Comparison of ENCODE assay signal across 1 worm cellular context in genomic region chrIII:2869512-2869911, ce11.
TF ChIP-seq lines count a peak whose summit lies in the region.

No protein-coding gene starts in this region.

TF ChIP-seq in whole organism, L4 larva, 104 proteins besides CTCF, POLR2A, EP300 and RAD21 (continued from another document):
- TF ChIP-seq daf-16 (GFP tag; optimal IDR thresholded peaks at IDR 0.05; lab: Kevin White, UChicago) (no peak), daf-16 (tag; optimal IDR thresholded peaks at IDR 0.05; lab: Kevin White, UChicago) (peak; percentile 84), daf-12 (tag; optimal IDR thresholded peaks at IDR 0.05; lab: Kevin White, UChicago) (no peak), snpc-1.2 (GFP tag; IDR thresholded peaks at IDR 0.05; lab: Robert Waterston, UW) (no peak), R02D3.7 (tag; optimal IDR thresholded peaks at IDR 0.05; lab: Kevin White, UChicago) (no peak), ZK337.2 (GFP tag; IDR thresholded peaks at IDR 0.05; lab: Robert Waterston, UW) (no peak), nhr-6 (tag; optimal IDR thresholded peaks at IDR 0.05; lab: Kevin White, UChicago) (no peak), spr-3 (GFP tag; optimal IDR thresholded peaks at IDR 0.05; lab: Kevin White, UChicago) (no peak), mxl-2 (GFP tag; conservative IDR thresholded peaks at IDR 0.05; lab: Robert Waterston, UW) (no peak), T26A8.4 (GFP tag; IDR thresholded peaks at IDR 0.05; lab: Robert Waterston, UW) (no peak), nhr-28 (tag; optimal IDR thresholded peaks at IDR 0.05; lab: Kevin White, UChicago) (peak; percentile 85), lin-1 (GFP tag; IDR thresholded peaks at IDR 0.05; lab: Robert Waterston, UW) (no peak), mdl-1 (tag; optimal IDR thresholded peaks at IDR 0.05; lab: Kevin White, UChicago) (no peak), F26F4.8 (GFP tag; conservative IDR thresholded peaks at IDR 0.05; lab: Robert Waterston, UW) (no peak), mdt-29 (GFP tag; IDR thresholded peaks at IDR 0.05; lab: Robert Waterston, UW) (no peak), hlh-30 (tag; optimal IDR thresholded peaks at IDR 0.05; lab: Kevin White, UChicago; ENCODE audit: insufficient read depth) (no peak), lim-7 (GFP tag; IDR thresholded peaks at IDR 0.05; lab: Robert Waterston, UW) (no peak), ama-1 (optimal IDR thresholded peaks at IDR 0.05; lab: Kevin White, UChicago) (no peak), ztf-11 (tag; optimal IDR thresholded peaks at IDR 0.05; lab: Kevin White, UChicago) (no peak), ctbp-1 (GFP tag; IDR thresholded peaks at IDR 0.05; lab: Robert Waterston, UW) (no peak), nhr-111 (GFP tag; optimal IDR thresholded peaks at IDR 0.05; lab: Kevin White, UChicago) (no peak), F37D6.2 (tag; optimal IDR thresholded peaks at IDR 0.05; lab: Kevin White, UChicago) (no peak), lin-13 (GFP tag; optimal IDR thresholded peaks at IDR 0.05; lab: Kevin White, UChicago) (no peak), dpl-1 (GFP tag; optimal IDR thresholded peaks at IDR 0.05; lab: Kevin White, UChicago) (no peak), lin-38 (GFP tag; IDR thresholded peaks at IDR 0.05; lab: Robert Waterston, UW) (no peak), ceh-44 (GFP tag; IDR thresholded peaks at IDR 0.05; lab: Robert Waterston, UW) (no peak), skn-1 (tag; optimal IDR thresholded peaks at IDR 0.05; lab: Kevin White, UChicago) (no peak), unc-39 (tag; optimal IDR thresholded peaks at IDR 0.05; lab: Kevin White, UChicago) (no peak), nhr-48 (tag; optimal IDR thresholded peaks at IDR 0.05; lab: Kevin White, UChicago) (no peak), dmd-8 (GFP tag; IDR thresholded peaks at IDR 0.05; lab: Robert Waterston, UW) (no peak), hif-1 (tag; optimal IDR thresholded peaks at IDR 0.05; lab: Kevin White, UChicago) (no peak), nhr-237 (tag; optimal IDR thresholded peaks at IDR 0.05; lab: Kevin White, UChicago) (no peak), dve-1 (tag; optimal IDR thresholded peaks at IDR 0.05; lab: Kevin White, UChicago; ENCODE audit: insufficient read depth) (peak; percentile 31), tra-1 (GFP tag; IDR thresholded peaks at IDR 0.05; lab: Robert Waterston, UW) (peak; percentile 20; the same call in 1 of the 2 replicates), lsy-2 (tag; optimal IDR thresholded peaks at IDR 0.05; lab: Kevin White, UChicago) (no peak)
